Worm (Caenorhabditis elegans): ENCODE data around the gene gst-6.

DNA sequence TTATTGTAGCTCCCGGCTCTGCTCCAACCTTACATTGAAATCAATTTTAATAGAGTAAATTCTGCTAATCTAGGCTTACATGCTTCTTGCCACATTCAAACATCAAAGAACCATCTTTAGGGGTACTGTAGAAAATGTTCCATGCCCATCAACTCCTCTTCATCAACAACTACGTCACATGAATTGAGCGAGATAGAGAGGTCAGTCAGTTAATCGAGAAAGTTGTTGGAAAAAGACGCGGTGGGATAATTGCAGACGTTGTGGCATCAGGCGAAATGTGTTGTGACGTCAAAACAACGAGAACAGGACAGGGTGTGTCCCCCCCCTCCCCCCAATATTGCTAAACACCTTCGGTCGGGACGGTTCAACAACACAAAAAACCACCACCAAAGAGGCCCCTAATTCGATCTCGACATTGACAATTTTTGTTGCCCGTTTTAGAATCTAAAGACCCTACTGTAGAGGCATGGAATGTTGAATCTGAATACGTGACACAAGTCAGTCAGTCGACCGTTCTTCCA, 38.9 kb downstream of the gst-6 start:
- TF ChIP-seq nhr-237 (tag; optimal IDR thresholded peaks at IDR 0.05) (no peak), mab-5 (tag; optimal IDR thresholded peaks at IDR 0.05) (no peak), blmp-1 (tag; optimal IDR thresholded peaks at IDR 0.05; ENCODE audit: insufficient read depth) (no peak), egl-27 (tag; optimal IDR thresholded peaks at IDR 0.05) (no peak), ztf-4 (tag; optimal IDR thresholded peaks at IDR 0.05) (no peak), gmeb-1 (tag; optimal IDR thresholded peaks at IDR 0.05) (no peak), ZK546.5 (tag; optimal IDR thresholded peaks at IDR 0.05) (no peak)

Data from whole organism, L2 larva.